Worm (Caenorhabditis elegans) whole organism, young adult: Measurements from ENCODE around the gene rml-4.
A peak's percentile ranks its signal among the peaks of the same experiment; 100 is the strongest.

Experiments used
- B0019.2 ChIP-seq: fragments of 200-800 bp; sonication (Bioruptor generic); conservative IDR thresholded peaks from 2 replicates; pipeline ENCODE4 v1.3.6; 2022; ENCODE audit warnings: missing genetic modification reagents, missing genetic modification characterization, missing compliant biosample characterization
- B0261.1 ChIP-seq: sonication (generic microtip); optimal IDR thresholded peaks from 2 replicates; lab custom pipeline; 2016; ENCODE audit warnings: mild to moderate bottlenecking, missing genetic modification characterization, moderate library complexity, missing compliant biosample characterization
- B0336.3 ChIP-seq: fragments of 200-800 bp; sonication (Bioruptor generic); IDR thresholded peaks from 2 replicates; pipeline ENCODE4 v1.3.6; 2022; ENCODE audit warnings: missing genetic modification characterization, missing compliant biosample characterization
- F33H1.4 ChIP-seq: fragments of 200-800 bp; sonication (Bioruptor generic); IDR thresholded peaks from 2 replicates; pipeline ENCODE4 v1.3.6; 2022; ENCODE audit warnings: missing genetic modification reagents, missing genetic modification characterization, missing compliant biosample characterization
- F37B4.10 ChIP-seq: fragments of 200-800 bp; sonication (Bioruptor generic); IDR thresholded peaks from 2 replicates; pipeline ENCODE4 v1.3.6; 2022; ENCODE audit warnings: missing genetic modification characterization, missing compliant biosample characterization
- T07F8.4 ChIP-seq: sonication (generic microtip); optimal IDR thresholded peaks from 2 replicates; lab custom pipeline; 2016; ENCODE audit warnings: mild to moderate bottlenecking, missing genetic modification characterization, moderate library complexity, missing compliant biosample characterization
- Y67H2A.10 ChIP-seq: fragments of 200-800 bp; sonication (Bioruptor generic); conservative IDR thresholded peaks from 2 replicates; pipeline ENCODE4 v1.3.6; 2022; ENCODE audit warnings: missing genetic modification reagents, missing genetic modification characterization, missing compliant biosample characterization
- aptf-2 ChIP-seq: fragments of 200-800 bp; sonication (Bioruptor generic); conservative IDR thresholded peaks from 2 replicates; pipeline ENCODE4 v1.3.6; 2022; ENCODE audit warnings: missing genetic modification reagents, missing genetic modification characterization, missing compliant biosample characterization
- attf-3 ChIP-seq: fragments of 200-800 bp; sonication (Bioruptor generic); conservative IDR thresholded peaks from 2 replicates; pipeline ENCODE4 v1.3.6; 2022; ENCODE audit warnings: missing genetic modification reagents, missing genetic modification characterization, missing compliant biosample characterization
- attf-6 ChIP-seq: fragments of 200-800 bp; sonication (Bioruptor generic); IDR thresholded peaks from 2 replicates; pipeline ENCODE4 v1.3.6; 2022; ENCODE audit warnings: missing genetic modification reagents, missing genetic modification characterization, missing compliant biosample characterization
- ceh-79 ChIP-seq: sonication (generic microtip); optimal IDR thresholded peaks from 2 replicates; lab custom pipeline; 2017; ENCODE audit warnings: mild to moderate bottlenecking, missing genetic modification characterization, missing compliant biosample characterization
- egl-44 ChIP-seq: fragments of 200-800 bp; sonication (Bioruptor generic); IDR thresholded peaks from 2 replicates; pipeline ENCODE4 v1.3.6; 2022; ENCODE audit warnings: missing genetic modification reagents, missing genetic modification characterization, missing compliant biosample characterization
- him-1 ChIP-seq: sonication (generic microtip); optimal IDR thresholded peaks from 2 replicates; lab custom pipeline; 2016; ENCODE audit warnings: missing genotype, missing genetic modification reagents, missing genetic modification characterization, missing compliant biosample characterization
- let-526 ChIP-seq: fragments of 200-800 bp; sonication (Bioruptor generic); IDR thresholded peaks from 2 replicates; pipeline ENCODE4 v1.3.6; 2022; ENCODE audit warnings: missing genetic modification reagents, missing genetic modification characterization, missing compliant biosample characterization
- lin-35 ChIP-seq, 3 experiments: fragments of 150-350 bp in 2 of 3; sonication (generic microtip) in 1 of 3; optimal IDR thresholded peaks; 2 replicates each; lab custom pipeline; 2014 to 2018; ENCODE audit warnings: missing biosample characterization in 3 of 3, missing genetic modification characterization in 3 of 3, missing genetic modification reagents in 3 of 3
- lin-40 ChIP-seq: sonication (generic microtip); optimal IDR thresholded peaks from 2 replicates; lab custom pipeline; 2016; ENCODE audit warnings: missing genetic modification characterization, mild to moderate bottlenecking, missing compliant biosample characterization, missing genotype, missing genetic modification reagents
- madf-10 ChIP-seq: sonication (generic microtip); optimal IDR thresholded peaks from 2 replicates; lab custom pipeline; 2016; ENCODE audit warnings: mild to moderate bottlenecking, missing genetic modification characterization, missing compliant biosample characterization
- mcd-1 ChIP-seq: fragments of 200-800 bp; sonication (Bioruptor generic); IDR thresholded peaks from 2 replicates; pipeline ENCODE4 v1.3.6; 2022; ENCODE audit warnings: missing genetic modification reagents, missing genetic modification characterization, missing compliant biosample characterization
- mes-4 ChIP-seq: sonication (generic microtip); optimal IDR thresholded peaks from 2 replicates; lab custom pipeline; 2016; ENCODE audit warnings: missing genotype, missing genetic modification characterization, missing compliant biosample characterization
- nfyb-1 ChIP-seq: fragments of 200-800 bp; sonication (Bioruptor generic); IDR thresholded peaks from 2 replicates; pipeline ENCODE4 v1.3.6; 2022; ENCODE audit warnings: missing genetic modification reagents, missing genetic modification characterization, missing compliant biosample characterization
- snpc-1.3 ChIP-seq: sonication (generic microtip); optimal IDR thresholded peaks from 2 replicates; lab custom pipeline; 2017; ENCODE audit warnings: missing genetic modification characterization, mild to moderate bottlenecking, missing compliant biosample characterization, antibody characterized with exemption, moderate library complexity, missing genotype, missing genetic modification reagents; ENCODE audit not compliant: insufficient read depth
- snpc-3.4 ChIP-seq: sonication (generic microtip); optimal IDR thresholded peaks from 2 replicates; lab custom pipeline; 2017; ENCODE audit warnings: missing genetic modification characterization, mild to moderate bottlenecking, missing compliant biosample characterization, antibody characterized with exemption, moderate library complexity, missing genotype, missing genetic modification reagents
- somi-1 ChIP-seq: fragments of 200-800 bp; sonication (Bioruptor generic); optimal IDR thresholded peaks from 2 replicates; lab custom pipeline; 2018; ENCODE audit warnings: mild to moderate bottlenecking, missing genetic modification characterization, missing compliant biosample characterization
- ztf-28 ChIP-seq: fragments of 200-800 bp; sonication (Bioruptor generic); IDR thresholded peaks from 2 replicates; pipeline ENCODE4 v1.3.6; 2022; ENCODE audit warnings: missing genetic modification reagents, missing genetic modification characterization, missing compliant biosample characterization
- ztf-3 ChIP-seq: fragments of 200-800 bp; sonication (Bioruptor generic); optimal IDR thresholded peaks from 2 replicates; lab custom pipeline; 2018; ENCODE audit warnings: mild to moderate bottlenecking, missing genetic modification characterization, missing compliant biosample characterization

Gene rml-4

ce11 chrII:4267711-4268110, 27.2 kb upstream of the rml-4 start:
- TF ChIP-seq mcd-1 (GFP tag; lab: Robert Waterston, UW) (no peak), egl-44 (GFP tag; lab: Robert Waterston, UW) (no peak), madf-10 (tag; lab: Kevin White, UChicago) (no peak), B0019.2 (GFP tag; lab: Robert Waterston, UW) (no peak), mes-4 (tag; lab: Kevin White, UChicago) (no peak), let-526 (GFP tag; lab: Robert Waterston, UW) (no peak), T07F8.4 (tag; lab: Kevin White, UChicago) (no peak), attf-6 (GFP tag; lab: Robert Waterston, UW) (no peak), B0261.1 (tag; lab: Kevin White, UChicago) (no peak), somi-1 (no peak), ztf-3 (GFP tag; lab: Kevin White, UChicago) (no peak), Y67H2A.10 (GFP tag; lab: Robert Waterston, UW) (no peak), ztf-28 (GFP tag; lab: Robert Waterston, UW) (no peak)
- TF ChIP-seq, all 124 proteins: peak for 0

- TF ChIP-seq aptf-2 (GFP tag; lab: Robert Waterston, UW), result no peak
- no peak for TF ChIP-seq snpc-1.3 (tag; lab: Kevin White, UChicago)
- TF ChIP-seq, all 124 proteins: peak for 0
Measured at ce11 chrII:4275637-4276252, 19.2 kb upstream of the rml-4 start, which contains the start of gene npr-42. TSS of gene npr-42 (plus strand) at chrII:4276202.

ce11 chrII:4276924-4277323, 18.0 kb upstream of the rml-4 start:
- no peak for TF ChIP-seq B0336.3 (GFP tag; lab: Robert Waterston, UW)
- no peak for TF ChIP-seq him-1 (tag; lab: Kevin White, UChicago)

ce11 chrII:4277639-4278038, 17.3 kb upstream of the rml-4 start:
- TF ChIP-seq F37B4.10 (GFP tag; lab: Robert Waterston, UW) (no peak), lin-35 (GFP tag; optimal IDR thresholded peaks at IDR 0.05; lab: Kevin White, UChicago) (no peak), F33H1.4 (GFP tag; lab: Robert Waterston, UW) (no peak)

ce11 chrII:4281743-4282142, 13.2 kb upstream of the rml-4 start, which contains the start of gene C01F1.5:
TSS of gene C01F1.5 (minus strand) at chrII:4281845.
- TF ChIP-seq lin-40 (tag; lab: Kevin White, UChicago) (no peak), snpc-3.4 (tag; lab: Kevin White, UChicago) (peak; percentile 5)

- TF ChIP-seq nfyb-1, result peak; percentile 66; the same call in 1 of the 2 replicates
- TF ChIP-seq attf-3 (GFP tag; lab: Robert Waterston, UW), result no peak
Measured at ce11 chrII:4284305-4285193, 10.4 kb upstream of the rml-4 start.

- TF ChIP-seq ceh-79, result no peak
- 0 out of 2 replicates have a peak, but pooled peaks have one; percentile 31 for TF ChIP-seq nfyb-1
Measured at ce11 chrII:4286921-4287320, 8.0 kb upstream of the rml-4 start.
